Worm (Caenorhabditis elegans) whole organism, young adult: ENCODE measurements around the gene ZC116.1.

Experiments used
- B0019.2 ChIP-seq: fragments of 200-800 bp; sonication (Bioruptor generic); conservative IDR thresholded peaks from 2 replicates; pipeline ENCODE4 v1.3.6; 2022; ENCODE audit warnings: missing genetic modification reagents, missing genetic modification characterization, missing compliant biosample characterization
- B0336.3 ChIP-seq: fragments of 200-800 bp; sonication (Bioruptor generic); IDR thresholded peaks from 2 replicates; pipeline ENCODE4 v1.3.6; 2022; ENCODE audit warnings: missing genetic modification characterization, missing compliant biosample characterization
- C06A6.2 ChIP-seq: fragments of 200-800 bp; sonication (Bioruptor generic); conservative IDR thresholded peaks from 2 replicates; pipeline ENCODE4 v1.3.6; 2022; ENCODE audit warnings: missing genetic modification characterization, missing compliant biosample characterization
- F10E7.11 ChIP-seq: sonication (generic microtip); optimal IDR thresholded peaks from 2 replicates; lab custom pipeline; 2017; ENCODE audit warnings: mild to moderate bottlenecking, missing genetic modification characterization, moderate library complexity, missing compliant biosample characterization
- F33H1.4 ChIP-seq: fragments of 200-800 bp; sonication (Bioruptor generic); IDR thresholded peaks from 2 replicates; pipeline ENCODE4 v1.3.6; 2022; ENCODE audit warnings: missing genetic modification reagents, missing genetic modification characterization, missing compliant biosample characterization
- F37B4.10 ChIP-seq: fragments of 200-800 bp; sonication (Bioruptor generic); IDR thresholded peaks from 2 replicates; pipeline ENCODE4 v1.3.6; 2022; ENCODE audit warnings: missing genetic modification characterization, missing compliant biosample characterization
- F39B2.1 ChIP-seq: fragments of 200-800 bp; sonication (Bioruptor generic); IDR thresholded peaks from 2 replicates; pipeline ENCODE4 v1.3.6; 2022; ENCODE audit warnings: missing genetic modification reagents, missing genetic modification characterization, missing compliant biosample characterization
- F57A8.1 ChIP-seq: fragments of 200-800 bp; sonication (Bioruptor generic); optimal IDR thresholded peaks from 2 replicates; lab custom pipeline; 2018; ENCODE audit warnings: mild to moderate bottlenecking, missing genetic modification characterization, moderate library complexity, missing compliant biosample characterization
- K11D2.4 ChIP-seq: fragments of 200-800 bp; sonication (Bioruptor generic); IDR thresholded peaks from 2 replicates; pipeline ENCODE4 v1.3.6; 2022; ENCODE audit warnings: missing genetic modification reagents, missing genetic modification characterization, missing compliant biosample characterization
- K12H6.12 ChIP-seq: fragments of 200-800 bp; sonication (Bioruptor generic); optimal IDR thresholded peaks from 2 replicates; lab custom pipeline; 2018; ENCODE audit warnings: mild to moderate bottlenecking, missing genetic modification characterization, missing compliant biosample characterization
- T07F8.4 ChIP-seq: sonication (generic microtip); optimal IDR thresholded peaks from 2 replicates; lab custom pipeline; 2016; ENCODE audit warnings: mild to moderate bottlenecking, missing genetic modification characterization, moderate library complexity, missing compliant biosample characterization
- T26A5.8 ChIP-seq: sonication (generic microtip); optimal IDR thresholded peaks from 2 replicates; lab custom pipeline; 2016; ENCODE audit warnings: missing genetic modification characterization, missing compliant biosample characterization
- Y53G8AR.9 ChIP-seq: fragments of 200-800 bp; sonication (Bioruptor generic); conservative IDR thresholded peaks from 2 replicates; pipeline ENCODE4 v1.3.6; 2022; ENCODE audit warnings: missing genetic modification reagents, missing genetic modification characterization, missing compliant biosample characterization
- Y95B8A.8 ChIP-seq: fragments of 200-800 bp; sonication (Bioruptor generic); IDR thresholded peaks from 2 replicates; pipeline ENCODE4 v1.3.6; 2022; ENCODE audit warnings: missing genetic modification reagents, missing genetic modification characterization, missing compliant biosample characterization
- atf-7 ChIP-seq: sonication (generic microtip); optimal IDR thresholded peaks from 2 replicates; lab custom pipeline; 2017; ENCODE audit warnings: mild to moderate bottlenecking, missing genetic modification characterization, missing compliant biosample characterization
- attf-3 ChIP-seq: fragments of 200-800 bp; sonication (Bioruptor generic); conservative IDR thresholded peaks from 2 replicates; pipeline ENCODE4 v1.3.6; 2022; ENCODE audit warnings: missing genetic modification reagents, missing genetic modification characterization, missing compliant biosample characterization
- ceh-27 ChIP-seq: fragments of 200-800 bp; sonication (Bioruptor generic); optimal IDR thresholded peaks from 2 replicates; lab custom pipeline; 2018; ENCODE audit warnings: mild to moderate bottlenecking, missing genetic modification characterization, moderate library complexity, missing compliant biosample characterization
- ceh-40 ChIP-seq: fragments of 200-800 bp; sonication (Bioruptor generic); IDR thresholded peaks from 2 replicates; pipeline ENCODE4 v1.3.6; 2022; ENCODE audit warnings: missing genetic modification characterization, missing compliant biosample characterization
- ceh-79 ChIP-seq: sonication (generic microtip); optimal IDR thresholded peaks from 2 replicates; lab custom pipeline; 2017; ENCODE audit warnings: mild to moderate bottlenecking, missing genetic modification characterization, missing compliant biosample characterization
- chd-7 ChIP-seq: sonication (generic microtip); optimal IDR thresholded peaks from 2 replicates; lab custom pipeline; 2016; ENCODE audit warnings: mild to moderate bottlenecking, missing genetic modification characterization, moderate library complexity, missing compliant biosample characterization
- die-1 ChIP-seq: sonication (generic microtip); optimal IDR thresholded peaks from 2 replicates; lab custom pipeline; 2016; ENCODE audit warnings: missing genotype, mild to moderate bottlenecking, missing genetic modification characterization, missing compliant biosample characterization
- dpff-1 ChIP-seq: sonication (generic microtip); optimal IDR thresholded peaks from 2 replicates; lab custom pipeline; 2017; ENCODE audit warnings: mild to moderate bottlenecking, missing genetic modification characterization, missing compliant biosample characterization
- egl-18 ChIP-seq: fragments of 200-800 bp; sonication (Bioruptor generic); IDR thresholded peaks from 2 replicates; pipeline ENCODE4 v1.3.6; 2022; ENCODE audit warnings: missing genetic modification reagents, missing genetic modification characterization, missing compliant biosample characterization
- ekl-4 ChIP-seq: fragments of 200-800 bp; sonication (Bioruptor generic); IDR thresholded peaks from 2 replicates; pipeline ENCODE4 v1.3.6; 2022; ENCODE audit warnings: missing genetic modification reagents, missing genetic modification characterization, missing compliant biosample characterization
- fkh-3 ChIP-seq: sonication (generic microtip); optimal IDR thresholded peaks from 2 replicates; lab custom pipeline; 2016; ENCODE audit warnings: mild to moderate bottlenecking, missing genetic modification characterization, missing compliant biosample characterization
- gei-17 ChIP-seq: fragments of 200-800 bp; sonication (Bioruptor generic); optimal IDR thresholded peaks from 2 replicates; lab custom pipeline; 2018; ENCODE audit warnings: mild to moderate bottlenecking, missing genetic modification characterization, missing compliant biosample characterization
- hmg-1.2 ChIP-seq: fragments of 200-800 bp; sonication (Bioruptor generic); IDR thresholded peaks from 2 replicates; pipeline ENCODE4 v1.3.6; 2022; ENCODE audit warnings: missing genetic modification reagents, missing genetic modification characterization, missing compliant biosample characterization
- hrde-1 ChIP-seq: sonication (generic microtip); optimal IDR thresholded peaks from 2 replicates; lab custom pipeline; 2016; ENCODE audit warnings: missing genetic modification characterization, mild to moderate bottlenecking, missing compliant biosample characterization, moderate library complexity, missing genotype, missing genetic modification reagents, borderline replicate concordance
- hsf-1 ChIP-seq: fragments of 200-800 bp; sonication (Bioruptor generic); IDR thresholded peaks from 2 replicates; pipeline ENCODE4 v1.3.6; 2022; ENCODE audit warnings: missing genetic modification reagents, missing genetic modification characterization, missing compliant biosample characterization
- lag-1 ChIP-seq: fragments of 200-800 bp; sonication (Bioruptor generic); IDR thresholded peaks from 2 replicates; pipeline ENCODE4 v1.3.6; 2022; ENCODE audit warnings: missing genetic modification reagents, missing genetic modification characterization, missing compliant biosample characterization
- lin-35 ChIP-seq, 3 experiments: fragments of 150-350 bp in 2 of 3; sonication (generic microtip) in 1 of 3; optimal IDR thresholded peaks; 2 replicates each; lab custom pipeline; 2014 to 2018; ENCODE audit warnings: missing biosample characterization in 3 of 3, missing genetic modification characterization in 3 of 3, missing genetic modification reagents in 3 of 3
- lin-54 ChIP-seq: fragments of 200-800 bp; sonication (Bioruptor generic); optimal IDR thresholded peaks from 2 replicates; lab custom pipeline; 2018; ENCODE audit warnings: mild to moderate bottlenecking, missing genetic modification characterization, missing compliant biosample characterization
- madf-10 ChIP-seq: sonication (generic microtip); optimal IDR thresholded peaks from 2 replicates; lab custom pipeline; 2016; ENCODE audit warnings: mild to moderate bottlenecking, missing genetic modification characterization, missing compliant biosample characterization
- madf-8 ChIP-seq: fragments of 200-800 bp; sonication (Bioruptor generic); conservative IDR thresholded peaks from 2 replicates; pipeline ENCODE4 v1.3.6; 2022; ENCODE audit warnings: missing genetic modification reagents, missing genetic modification characterization, missing compliant biosample characterization
- mes-4 ChIP-seq: sonication (generic microtip); optimal IDR thresholded peaks from 2 replicates; lab custom pipeline; 2016; ENCODE audit warnings: missing genotype, missing genetic modification characterization, missing compliant biosample characterization
- nhr-120 ChIP-seq: fragments of 200-800 bp; sonication (Bioruptor generic); IDR thresholded peaks from 2 replicates; pipeline ENCODE4 v1.3.6; 2022; ENCODE audit warnings: missing genetic modification characterization, missing compliant biosample characterization
- rcor-1 ChIP-seq: fragments of 200-800 bp; sonication (Bioruptor generic); IDR thresholded peaks from 2 replicates; pipeline ENCODE4 v1.3.6; 2022; ENCODE audit warnings: missing genetic modification reagents, missing genetic modification characterization, missing compliant biosample characterization
- rec-8 ChIP-seq, 2 experiments: sonication (generic microtip); optimal IDR thresholded peaks; 2 replicates each; lab custom pipeline; 2016; ENCODE audit warnings: mild to moderate bottlenecking in 2 of 2, missing genetic modification characterization in 2 of 2, missing genetic modification reagents in 2 of 2, missing genotype in 2 of 2, missing biosample characterization in 1 of 2, missing compliant biosample characterization in 1 of 2, moderate library complexity in 1 of 2
- repo-1 ChIP-seq: sonication (generic microtip); optimal IDR thresholded peaks from 2 replicates; lab custom pipeline; 2017; ENCODE audit warnings: mild to moderate bottlenecking, missing genetic modification characterization, missing compliant biosample characterization
- snpc-1.1 ChIP-seq: sonication (generic microtip); optimal IDR thresholded peaks from 2 replicates; lab custom pipeline; 2017; ENCODE audit warnings: missing genetic modification characterization, mild to moderate bottlenecking, missing compliant biosample characterization, antibody characterized with exemption, moderate library complexity, missing genotype, missing genetic modification reagents; ENCODE audit not compliant: insufficient read depth
- snpc-3.4 ChIP-seq: sonication (generic microtip); optimal IDR thresholded peaks from 2 replicates; lab custom pipeline; 2017; ENCODE audit warnings: missing genetic modification characterization, mild to moderate bottlenecking, missing compliant biosample characterization, antibody characterized with exemption, moderate library complexity, missing genotype, missing genetic modification reagents
- somi-1 ChIP-seq: fragments of 200-800 bp; sonication (Bioruptor generic); optimal IDR thresholded peaks from 2 replicates; lab custom pipeline; 2018; ENCODE audit warnings: mild to moderate bottlenecking, missing genetic modification characterization, missing compliant biosample characterization
- sptf-2 ChIP-seq: fragments of 200-800 bp; sonication (Bioruptor generic); optimal IDR thresholded peaks from 2 replicates; lab custom pipeline; 2018; ENCODE audit warnings: mild to moderate bottlenecking, missing genetic modification characterization, missing compliant biosample characterization
- tlf-1 ChIP-seq: fragments of 200-800 bp; sonication (Bioruptor generic); optimal IDR thresholded peaks from 2 replicates; lab custom pipeline; 2018; ENCODE audit warnings: mild to moderate bottlenecking, missing genetic modification characterization, missing compliant biosample characterization
- ztf-18 ChIP-seq: sonication (generic microtip); optimal IDR thresholded peaks from 2 replicates; lab custom pipeline; 2016; ENCODE audit warnings: missing genotype, mild to moderate bottlenecking, missing genetic modification characterization, missing compliant biosample characterization
- ztf-22 ChIP-seq: fragments of 200-800 bp; sonication (Bioruptor generic); optimal IDR thresholded peaks from 2 replicates; lab custom pipeline; 2018; ENCODE audit warnings: mild to moderate bottlenecking, missing genetic modification characterization, moderate library complexity, missing compliant biosample characterization
- ztf-25 ChIP-seq: fragments of 200-800 bp; sonication (Bioruptor generic); IDR thresholded peaks from 2 replicates; pipeline ENCODE4 v1.3.6; 2022; ENCODE audit warnings: missing genetic modification reagents, missing genetic modification characterization, missing compliant biosample characterization
- ztf-26 ChIP-seq: sonication (generic microtip); optimal IDR thresholded peaks from 2 replicates; lab custom pipeline; 2017; ENCODE audit warnings: missing genetic modification characterization, missing compliant biosample characterization
- ztf-3 ChIP-seq: fragments of 200-800 bp; sonication (Bioruptor generic); optimal IDR thresholded peaks from 2 replicates; lab custom pipeline; 2018; ENCODE audit warnings: mild to moderate bottlenecking, missing genetic modification characterization, missing compliant biosample characterization

Gene ZC116.1

ce11 chrV:12659426-12659825, 49.8 kb downstream of the ZC116.1 start, which contains the start of gene ccch-3 (continued):
- TF ChIP-seq F37B4.10 (GFP tag; lab: Robert Waterston, UW) (no peak), C06A6.2 (GFP tag; lab: Robert Waterston, UW) (no peak), B0019.2 (GFP tag; lab: Robert Waterston, UW) (no peak), F39B2.1 (GFP tag; lab: Robert Waterston, UW) (no peak), repo-1 (tag; lab: Kevin White, UChicago) (peak; percentile 1), B0336.3 (GFP tag; lab: Robert Waterston, UW) (peak; percentile 90), lag-1 (no peak), ceh-40 (GFP tag; lab: Robert Waterston, UW) (no peak), ztf-25 (GFP tag; lab: Robert Waterston, UW) (no peak), Y95B8A.8 (GFP tag; lab: Robert Waterston, UW) (no peak), hsf-1 (peak; percentile 60; the same call in 1 of the 2 replicates), nhr-120 (GFP tag; lab: Robert Waterston, UW) (no peak), ceh-79 (no peak), gei-17 (GFP tag; lab: Kevin White, UChicago) (no peak), T07F8.4 (no peak), mes-4 (tag; lab: Kevin White, UChicago) (no peak), F57A8.1 (GFP tag; lab: Kevin White, UChicago) (no peak), ztf-26 (no peak), sptf-2 (GFP tag; lab: Kevin White, UChicago) (peak; percentile 26), egl-18 (GFP tag; lab: Robert Waterston, UW) (no peak), dpff-1 (tag; lab: Kevin White, UChicago) (no peak), ztf-3 (GFP tag; lab: Kevin White, UChicago) (no peak), F10E7.11 (tag; lab: Kevin White, UChicago) (no peak), T26A5.8 (tag; lab: Kevin White, UChicago) (no peak), fkh-3 (tag; lab: Kevin White, UChicago) (no peak), lin-54 (GFP tag; lab: Kevin White, UChicago) (peak; percentile 83), ztf-18 (tag; lab: Kevin White, UChicago) (peak; percentile 90), hrde-1 (tag; lab: Kevin White, UChicago) (peak; percentile 32), ceh-27 (GFP tag; lab: Kevin White, UChicago) (peak; percentile 67), rec-8 (tag; optimal IDR thresholded peaks at IDR 0.05; lab: Kevin White, UChicago) (no peak), F33H1.4 (GFP tag; lab: Robert Waterston, UW) (peak; percentile 26), K11D2.4 (0 out of 2 replicates have a peak, but pooled peaks have one; percentile 27), ztf-22 (no peak), K12H6.12 (tag; lab: Kevin White, UChicago) (peak; percentile 5), snpc-3.4 (tag; lab: Kevin White, UChicago) (peak; percentile 60), hmg-1.2 (GFP tag; lab: Robert Waterston, UW) (peak; percentile 67), lin-35 (GFP tag; optimal IDR thresholded peaks at IDR 0.05; lab: Kevin White, UChicago) (peak in 1 of 3 experiments; percentile 19), atf-7 (tag; lab: Kevin White, UChicago) (peak; percentile 65), madf-8 (no peak), madf-10 (tag; lab: Kevin White, UChicago) (peak; percentile 27), rcor-1 (peak; percentile 71), somi-1 (GFP tag; lab: Kevin White, UChicago) (peak; percentile 42), Y53G8AR.9 (peak; percentile 84), ekl-4 (peak; percentile 83), die-1 (no peak), chd-7 (tag; lab: Kevin White, UChicago) (peak; percentile 51), snpc-1.1 (tag; lab: Kevin White, UChicago) (no peak), tlf-1 (GFP tag; lab: Kevin White, UChicago) (peak; percentile 59), attf-3 (GFP tag; lab: Robert Waterston, UW) (peak; percentile 68)
